Worm (Caenorhabditis elegans): ENCODE measurements around the gene hlh-11.

Gene hlh-11

ce11 chrIII:9617599-9618262 is 1.8 kb upstream of the hlh-11 start:
- TF ChIP-seq hlh-30 (tag; optimal IDR thresholded peaks at IDR 0.05; ENCODE audit: insufficient read depth) (peak; percentile 44), nhr-28 (tag; optimal IDR thresholded peaks at IDR 0.05) (peak; percentile 61), dve-1 (tag; optimal IDR thresholded peaks at IDR 0.05; ENCODE audit: insufficient read depth) (peak; percentile 50), daf-16 (GFP tag; optimal IDR thresholded peaks at IDR 0.05) (no peak), daf-16 (tag; optimal IDR thresholded peaks at IDR 0.05) (peak; percentile 23), Y75B8A.6 (GFP tag; IDR thresholded peaks at IDR 0.05) (no peak), Y5F2A.4 (GFP tag; optimal IDR thresholded peaks at IDR 0.05) (no peak), mes-2 (tag; optimal IDR thresholded peaks at IDR 0.05; ENCODE audit: poor library complexity, severe bottlenecking) (peak; percentile 14), mxl-3 (GFP tag; optimal IDR thresholded peaks at IDR 0.05) (peak; percentile 23)

- TF ChIP-seq mes-2 (tag; optimal IDR thresholded peaks at IDR 0.05; ENCODE audit: poor library complexity, severe bottlenecking) (peak; percentile 15), lin-1 (GFP tag; IDR thresholded peaks at IDR 0.05) (0 out of 2 replicates have a peak, but pooled peaks have one; percentile 18), mdl-1 (tag; optimal IDR thresholded peaks at IDR 0.05) (peak in 1 of 2 experiments; percentile 10), php-3 (GFP tag; IDR thresholded peaks at IDR 0.05) (no peak), arid-1 (GFP tag; conservative IDR thresholded peaks at IDR 0.05) (no peak), nhr-11 (tag; optimal IDR thresholded peaks at IDR 0.05) (peak; percentile 49), aha-1 (tag) (peak; percentile 95), ctbp-1 (GFP tag; IDR thresholded peaks at IDR 0.05) (0 out of 2 replicates have a peak, but pooled peaks have one; percentile 20), hlh-30 (tag; optimal IDR thresholded peaks at IDR 0.05; ENCODE audit: insufficient read depth) (peak; percentile 51), nhr-6 (tag; optimal IDR thresholded peaks at IDR 0.05) (no peak), nhr-28 (tag; optimal IDR thresholded peaks at IDR 0.05) (peak; percentile 6), nhr-10 (tag; optimal IDR thresholded peaks at IDR 0.05) (no peak), mxl-3 (GFP tag; optimal IDR thresholded peaks at IDR 0.05) (peak; percentile 59), unc-39 (tag; optimal IDR thresholded peaks at IDR 0.05) (no peak), daf-16 (GFP tag; optimal IDR thresholded peaks at IDR 0.05) (peak in 1 of 2 experiments; percentile 77), daf-16 (tag; optimal IDR thresholded peaks at IDR 0.05) (peak; percentile 15), lsy-2 (tag; optimal IDR thresholded peaks at IDR 0.05) (peak in 1 of 2 experiments; percentile 30), dve-1 (tag; optimal IDR thresholded peaks at IDR 0.05; ENCODE audit: insufficient read depth) (peak; percentile 16), dmd-6 (GFP tag; IDR thresholded peaks at IDR 0.05) (peak; percentile 26)
These were observed 637 bp downstream of the hlh-11 start for ce11 chrIII:9620148-9620547.

ce11 chrIII:9621840-9622525 is 2.5 kb downstream of the hlh-11 start:
- TF ChIP-seq nhr-10 (tag; optimal IDR thresholded peaks at IDR 0.05): no peak
- TF ChIP-seq F44E2.7 (GFP tag; IDR thresholded peaks at IDR 0.05): no peak
- TF ChIP-seq zip-11 (GFP tag; IDR thresholded peaks at IDR 0.05): no peak
- no peak for TF ChIP-seq hlh-11 (tag; optimal IDR thresholded peaks at IDR 0.05)
- TF ChIP-seq nhr-77 (tag; optimal IDR thresholded peaks at IDR 0.05): peak; percentile 42
- TF ChIP-seq dve-1 (tag; optimal IDR thresholded peaks at IDR 0.05; ENCODE audit: insufficient read depth): peak; percentile 57
- TF ChIP-seq dmd-6 (GFP tag; IDR thresholded peaks at IDR 0.05): peak; percentile 53
- TF ChIP-seq spr-3 (GFP tag; optimal IDR thresholded peaks at IDR 0.05): no peak
- TF ChIP-seq pqm-1 (tag; optimal IDR thresholded peaks at IDR 0.05): peak; percentile 87
- peak in 1 of 2 experiments; percentile 28 for TF ChIP-seq lsy-2 (tag; optimal IDR thresholded peaks at IDR 0.05)
- no peak for TF ChIP-seq aha-1 (tag)
- no peak for TF ChIP-seq daf-12 (tag; optimal IDR thresholded peaks at IDR 0.05)
- TF ChIP-seq mes-2 (tag; optimal IDR thresholded peaks at IDR 0.05; ENCODE audit: poor library complexity, severe bottlenecking): peak; percentile 11
- TF ChIP-seq ceh-32 (tag; optimal IDR thresholded peaks at IDR 0.05; ENCODE audit: poor library complexity): no peak
- no peak for TF ChIP-seq mdl-1 (tag; optimal IDR thresholded peaks at IDR 0.05)
- peak; percentile 55 for TF ChIP-seq hlh-30 (tag; optimal IDR thresholded peaks at IDR 0.05; ENCODE audit: insufficient read depth)
- TF ChIP-seq daf-16 (GFP tag; optimal IDR thresholded peaks at IDR 0.05): no peak
- TF ChIP-seq daf-16 (tag; optimal IDR thresholded peaks at IDR 0.05): peak; percentile 84
- TF ChIP-seq ZK337.2 (GFP tag; IDR thresholded peaks at IDR 0.05): no peak
- TF ChIP-seq T20F7.1 (GFP tag; optimal IDR thresholded peaks at IDR 0.05): no peak
- peak; percentile 77 for TF ChIP-seq nhr-28 (tag; optimal IDR thresholded peaks at IDR 0.05)
- TF ChIP-seq attf-4 (tag; optimal IDR thresholded peaks at IDR 0.05): no peak
- TF ChIP-seq F37D6.2 (tag; optimal IDR thresholded peaks at IDR 0.05): no peak
- TF ChIP-seq unc-62 (GFP tag; optimal IDR thresholded peaks at IDR 0.05 in 1 of 2): no peak
- no peak for TF ChIP-seq unc-62 (tag; optimal IDR thresholded peaks at IDR 0.05)
- TF ChIP-seq nhr-6 (tag; optimal IDR thresholded peaks at IDR 0.05): no peak
- peak; percentile 5 for TF ChIP-seq mep-1 (tag; optimal IDR thresholded peaks at IDR 0.05)

All from whole organism, L4 larva.